Worm (Caenorhabditis elegans): ENCODE results near the gene mmab-1.

Gene mmab-1

DNA sequence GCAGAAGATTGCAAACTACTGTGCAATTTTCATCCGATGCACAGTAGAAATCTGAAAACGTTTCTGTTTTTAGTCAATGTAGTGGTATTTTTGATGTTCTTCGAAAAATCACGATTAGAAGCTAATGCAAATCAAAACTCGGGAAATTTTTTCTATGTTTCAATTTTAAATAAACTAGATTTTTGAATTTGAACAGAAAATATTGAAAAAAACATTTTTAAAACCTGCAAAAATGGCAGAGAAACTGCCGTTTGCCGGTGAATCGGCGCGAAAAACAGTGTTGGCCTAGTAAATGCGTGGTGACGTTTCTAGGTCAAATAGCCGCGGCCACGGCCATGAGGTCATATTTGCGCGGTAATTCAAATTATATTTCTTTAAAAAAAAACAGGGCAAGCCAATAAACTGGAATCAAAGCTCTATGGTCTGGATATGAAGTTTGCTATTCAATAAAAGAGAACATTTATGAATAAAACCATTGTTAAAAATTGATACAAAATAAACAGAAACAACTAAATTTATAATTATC, 8.3 kb upstream of the mmab-1 start, which contains the start of gene set-2:
Gene set-2 (minus strand): TSS at position 51 of the 526 bp plus-strand sequence.
- TF ChIP-seq rnt-1 (tag; optimal IDR thresholded peaks at IDR 0.05) (peak; percentile 97), vab-15 (tag; optimal IDR thresholded peaks at IDR 0.05) (no peak), ceh-8 (GFP tag; optimal IDR thresholded peaks at IDR 0.05) (no peak), ces-1 (GFP tag; optimal IDR thresholded peaks at IDR 0.05) (no peak), unc-30 (tag; optimal IDR thresholded peaks at IDR 0.05) (no peak), ama-1 (optimal IDR thresholded peaks at IDR 0.05) (no peak), sox-4 (tag; optimal IDR thresholded peaks at IDR 0.05) (peak; percentile 70), elt-2 (tag; optimal IDR thresholded peaks at IDR 0.05) (peak; percentile 1), ceh-90 (tag; optimal IDR thresholded peaks at IDR 0.05) (peak; percentile 91), nhr-12 (tag; optimal IDR thresholded peaks at IDR 0.05) (no peak), nhr-76 (tag; optimal IDR thresholded peaks at IDR 0.05) (no peak), skn-1 (tag; optimal IDR thresholded peaks at IDR 0.05) (peak; percentile 54), pqm-1 (tag; optimal IDR thresholded peaks at IDR 0.05) (no peak), sup-37 (GFP tag; optimal IDR thresholded peaks at IDR 0.05) (no peak), Y116A8C.19 (tag; optimal IDR thresholded peaks at IDR 0.05; ENCODE audit: borderline replicate concordance) (peak; percentile 28), lsy-2 (tag; optimal IDR thresholded peaks at IDR 0.05) (peak; percentile 62 to 76), isw-1 (GFP tag; IDR thresholded peaks at IDR 0.05) (peak; percentile 70), ceh-88 (GFP tag; IDR thresholded peaks at IDR 0.05) (no peak), C34B4.2 (tag; optimal IDR thresholded peaks at IDR 0.05) (no peak), pag-3 (tag; optimal IDR thresholded peaks at IDR 0.05; ENCODE audit: borderline replicate concordance, insufficient read depth) (no peak), ets-5 (GFP tag; IDR thresholded peaks at IDR 0.05) (no peak), unc-98 (GFP tag; IDR thresholded peaks at IDR 0.05) (peak; percentile 81), hlh-17 (GFP tag; optimal IDR thresholded peaks at IDR 0.05; ENCODE audit: borderline replicate concordance) (no peak), F16B12.6 (tag; optimal IDR thresholded peaks at IDR 0.05) (peak; percentile 54), xbp-1 (tag; optimal IDR thresholded peaks at IDR 0.05) (peak; percentile 75), lin-13 (GFP tag; optimal IDR thresholded peaks at IDR 0.05) (peak; percentile 39), fkh-4 (tag; optimal IDR thresholded peaks at IDR 0.05; ENCODE audit: borderline replicate concordance) (peak; percentile 79), zip-4 (GFP tag; optimal IDR thresholded peaks at IDR 0.05) (no peak), nhr-77 (tag; optimal IDR thresholded peaks at IDR 0.05) (peak; percentile 30), egl-13 (tag; optimal IDR thresholded peaks at IDR 0.05) (peak; percentile 73), aha-1 (tag; optimal IDR thresholded peaks at IDR 0.05) (no peak), lin-15B (tag; optimal IDR thresholded peaks at IDR 0.05) (peak; percentile 73), fkh-8 (tag; optimal IDR thresholded peaks at IDR 0.05) (peak; percentile 62), lir-3 (tag; optimal IDR thresholded peaks at IDR 0.05; ENCODE audit: poor library complexity) (peak; percentile 93), hpl-2 (GFP tag; optimal IDR thresholded peaks at IDR 0.05) (no peak), alr-1 (tag; optimal IDR thresholded peaks at IDR 0.05; ENCODE audit: borderline replicate concordance) (no peak), blmp-1 (tag; optimal IDR thresholded peaks at IDR 0.05) (peak; percentile 44), ztf-11 (tag; optimal IDR thresholded peaks at IDR 0.05) (peak in 1 of 2 experiments; percentile 88), unc-130 (tag; optimal IDR thresholded peaks at IDR 0.05) (no peak), nhr-90 (tag; optimal IDR thresholded peaks at IDR 0.05; ENCODE audit: poor library complexity) (peak; percentile 87), mab-9 (GFP tag; IDR thresholded peaks at IDR 0.05) (no peak), nhr-71 (tag; optimal IDR thresholded peaks at IDR 0.05) (peak; percentile 84), ztf-4 (tag; optimal IDR thresholded peaks at IDR 0.05) (no peak), irx-1 (tag; optimal IDR thresholded peaks at IDR 0.05) (peak; percentile 87), egl-27 (tag; optimal IDR thresholded peaks at IDR 0.05) (no peak), efl-1 (optimal IDR thresholded peaks at IDR 0.05) (peak; percentile 93 to 95), efl-1 (GFP tag; optimal IDR thresholded peaks at IDR 0.05 in 1 of 2) (peak; percentile 93 to 99), tbx-2 (tag; optimal IDR thresholded peaks at IDR 0.05) (peak; percentile 85), grh-1 (GFP tag; IDR thresholded peaks at IDR 0.05) (no peak), C04F5.9 (tag; optimal IDR thresholded peaks at IDR 0.05) (peak; percentile 47), unc-86 (tag; optimal IDR thresholded peaks at IDR 0.05) (peak; percentile 25), ceh-63 (GFP tag; optimal IDR thresholded peaks at IDR 0.05) (no peak)

Data from whole organism, L1 larva.